Fruit fly (Drosophila melanogaster): Measurements from ENCODE around the gene CG7453.
A peak's percentile ranks its signal among the peaks of the same experiment; 100 is the strongest.

Gene CG7453

DNA sequence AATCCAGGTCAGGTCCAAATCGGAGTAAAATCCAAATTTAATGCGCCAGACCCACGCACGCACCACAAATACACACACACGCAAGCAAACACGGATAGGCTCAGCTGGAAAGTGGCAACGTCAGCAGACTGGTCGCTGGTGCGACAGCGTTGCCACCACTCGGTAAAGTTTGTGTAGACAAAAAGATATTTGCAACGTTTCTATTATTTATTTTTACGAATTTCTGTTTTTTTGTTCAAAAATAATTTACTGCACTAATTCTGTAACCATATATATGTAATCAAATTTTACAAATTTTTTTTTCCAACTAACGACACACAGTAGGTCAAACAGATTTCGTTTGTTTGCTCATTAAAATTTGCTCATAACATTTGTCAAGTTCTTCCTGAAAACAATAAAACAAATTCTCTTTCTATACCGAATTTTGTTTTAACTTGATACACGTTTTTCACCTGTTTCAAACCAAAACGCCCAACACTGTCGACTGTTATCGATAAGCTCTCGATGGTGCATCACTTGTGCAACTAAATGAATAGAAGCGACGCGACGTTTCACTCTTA, at the start of gene CG7453, which contains the start of gene CG7556 (continued):
- TF ChIP-seq Gsc (GFP tag; IDR thresholded peaks at IDR 0.05) (no peak), CG12299 (tag; optimal IDR thresholded peaks at IDR 0.05) (peak; percentile 35), Bteb2 (GFP tag; optimal IDR thresholded peaks at IDR 0.05) (peak; percentile 58), repo (GFP tag; optimal IDR thresholded peaks at IDR 0.05) (peak; percentile 55), CG11504 (tag; optimal IDR thresholded peaks at IDR 0.05) (peak; percentile 78), trh (GFP tag; optimal IDR thresholded peaks at IDR 0.05) (no peak), lilli (GFP tag; optimal IDR thresholded peaks at IDR 0.05) (peak; percentile 87), wek (GFP tag; optimal IDR thresholded peaks at IDR 0.05) (peak; percentile 10), nom (GFP tag; optimal IDR thresholded peaks at IDR 0.05) (peak; percentile 15), CG7928 (GFP tag; optimal IDR thresholded peaks at IDR 0.05) (peak; percentile 32), CG12391 (tag; optimal IDR thresholded peaks at IDR 0.05) (peak; percentile 89), CG17361 (GFP tag; IDR thresholded peaks at IDR 0.05) (peak; percentile 84; the same call in 2 of the 3 replicates), slou (GFP tag; optimal IDR thresholded peaks at IDR 0.05) (peak; percentile 41), gro (GFP tag; optimal IDR thresholded peaks at IDR 0.05) (peak; percentile 66), slp2 (GFP tag; optimal IDR thresholded peaks at IDR 0.05) (peak; percentile 78), CG13624 (GFP tag; optimal IDR thresholded peaks at IDR 0.05) (peak; percentile 79), emc (GFP tag; optimal IDR thresholded peaks at IDR 0.05) (peak; percentile 57), eve (GFP tag; optimal IDR thresholded peaks at IDR 0.05) (no peak), ac (GFP tag; optimal IDR thresholded peaks at IDR 0.05) (no peak), ap (GFP tag; IDR thresholded peaks at IDR 0.05) (peak; percentile 59), tin (GFP tag; optimal IDR thresholded peaks at IDR 0.05) (peak; percentile 78), zen (tag; optimal IDR thresholded peaks at IDR 0.05) (peak; percentile 22), NfI (GFP tag; optimal IDR thresholded peaks at IDR 0.05) (peak; percentile 76), CG10366 (GFP tag; IDR thresholded peaks at IDR 0.05) (peak; percentile 51), CG8765 (GFP tag; IDR thresholded peaks at IDR 0.05) (no peak), jumu (GFP tag; optimal IDR thresholded peaks at IDR 0.05) (peak; percentile 75), vnd (GFP tag; IDR thresholded peaks at IDR 0.05; ENCODE audit: partially characterized antibody) (no peak), CG9876 (GFP tag; optimal IDR thresholded peaks at IDR 0.05) (peak; percentile 68), pita (GFP tag; optimal IDR thresholded peaks at IDR 0.05) (no peak), CG14441 (GFP tag; IDR thresholded peaks at IDR 0.05) (peak; percentile 57; the same call in 1 of the 2 replicates), hbn (GFP tag; IDR thresholded peaks at IDR 0.05; ENCODE audit: partially characterized antibody) (no peak), CG1792 (GFP tag; optimal IDR thresholded peaks at IDR 0.05) (no peak), hth (optimal IDR thresholded peaks at IDR 0.05) (no peak), zf30C (GFP tag; optimal IDR thresholded peaks at IDR 0.05) (peak; percentile 64), pho (GFP tag; optimal IDR thresholded peaks at IDR 0.05) (peak; percentile 79), ase (GFP tag; IDR thresholded peaks at IDR 0.05) (peak; percentile 24; the same call in 1 of the 3 replicates), kay (GFP tag; optimal IDR thresholded peaks at IDR 0.05) (peak; percentile 60), Asciz (GFP tag; optimal IDR thresholded peaks at IDR 0.05) (peak; percentile 20), ash1 (GFP tag; optimal IDR thresholded peaks at IDR 0.05) (no peak), Dp (GFP tag; optimal IDR thresholded peaks at IDR 0.05) (peak; percentile 14), Camta (GFP tag; optimal IDR thresholded peaks at IDR 0.05) (peak; percentile 62), crol (GFP tag; IDR thresholded peaks at IDR 0.05) (no peak), sisA (GFP tag; IDR thresholded peaks at IDR 0.05) (peak; percentile 54; the same call in 1 of the 2 replicates), CG43689 (GFP tag; IDR thresholded peaks at IDR 0.05) (no peak), so (GFP tag; IDR thresholded peaks at IDR 0.05) (0 out of 3 replicates have a peak, but pooled peaks have one; percentile 29), CG15479 (GFP tag; optimal IDR thresholded peaks at IDR 0.05) (peak; percentile 31), CG13894 (tag; optimal IDR thresholded peaks at IDR 0.05) (no peak), BtbVII (GFP tag; optimal IDR thresholded peaks at IDR 0.05) (peak; percentile 42), CG6791 (GFP tag; IDR thresholded peaks at IDR 0.05; ENCODE audit: partially characterized antibody) (no peak), p53 (GFP tag; optimal IDR thresholded peaks at IDR 0.05) (peak; percentile 60), sens-2 (GFP tag; IDR thresholded peaks at IDR 0.05) (no peak)
